Worm (Caenorhabditis elegans) whole organism, mixed stage, embryonic: ENCODE data around the gene him-3.

Experiments
- bed-3 ChIP-seq: fragments of 200-800 bp; sonication (Bioruptor generic); optimal IDR thresholded peaks from 3 replicates; lab custom pipeline; 2018; ENCODE audit warnings: mild to moderate bottlenecking, missing genetic modification characterization, moderate library complexity, missing compliant biosample characterization
- ces-1 ChIP-seq: fragments of 150-350 bp; optimal IDR thresholded peaks from 2 replicates; lab custom pipeline; 2014; ENCODE audit warnings: missing biosample characterization, missing genetic modification reagents, missing genetic modification characterization
- elt-3 ChIP-seq: fragments of 150-350 bp; optimal IDR thresholded peaks from 2 replicates; lab custom pipeline; 2014; ENCODE audit warnings: missing biosample characterization, missing genetic modification characterization
- ham-2 ChIP-seq: fragments of 200-800 bp; sonication (Bioruptor generic); optimal IDR thresholded peaks from 2 replicates; lab custom pipeline; 2018; ENCODE audit warnings: mild to moderate bottlenecking, missing genetic modification characterization, missing compliant biosample characterization
- lin-32 ChIP-seq: fragments of 200-800 bp; sonication (Bioruptor generic); optimal IDR thresholded peaks from 2 replicates; lab custom pipeline; 2018; ENCODE audit warnings: mild to moderate bottlenecking, missing genetic modification characterization, missing compliant biosample characterization
- mab-5 ChIP-seq: fragments of 150-350 bp; optimal IDR thresholded peaks from 2 replicates; lab custom pipeline; 2014; ENCODE audit warnings: missing biosample characterization, missing genetic modification characterization
- mep-1 ChIP-seq: fragments of 150-350 bp; optimal IDR thresholded peaks from 2 replicates; lab custom pipeline; 2017; ENCODE audit warnings: missing biosample characterization, missing genetic modification reagents, missing genetic modification characterization, inconsistent platforms
- nhr-12 ChIP-seq: fragments of 150-350 bp; optimal IDR thresholded peaks from 2 replicates; lab custom pipeline; 2014; ENCODE audit warnings: missing biosample characterization, missing genetic modification characterization
- nhr-2 ChIP-seq: fragments of 150-350 bp; optimal IDR thresholded peaks from 2 replicates; lab custom pipeline; 2014; ENCODE audit warnings: missing biosample characterization, missing genetic modification characterization
- nhr-76 ChIP-seq: sonication (generic microtip); optimal IDR thresholded peaks from 2 replicates; lab custom pipeline; 2017; ENCODE audit warnings: missing biosample characterization, missing genetic modification characterization
- pha-4 ChIP-seq: fragments of 150-350 bp; optimal IDR thresholded peaks from 2 replicates; lab custom pipeline; 2018; ENCODE audit warnings: missing biosample characterization, missing genetic modification reagents, missing genetic modification characterization
- snpc-4 ChIP-seq: fragments of 150-350 bp; optimal IDR thresholded peaks from 2 replicates; lab custom pipeline; 2014; ENCODE audit warnings: missing biosample characterization, missing genetic modification characterization
- ztf-11 ChIP-seq: fragments of 150-350 bp; optimal IDR thresholded peaks from 2 replicates; lab custom pipeline; 2014; ENCODE audit warnings: missing biosample characterization, missing genetic modification characterization

- TF ChIP-seq ces-1 (GFP tag; lab: Kevin White, UChicago) (no peak), bed-3 (no peak), mep-1 (no peak), nhr-2 (no peak), nhr-76 (tag; lab: Kevin White, UChicago) (no peak), pha-4 (tag; lab: Kevin White, UChicago) (no peak), snpc-4 (no peak), mab-5 (tag; lab: Kevin White, UChicago) (no peak), lin-32 (GFP tag; lab: Kevin White, UChicago) (no peak), nhr-12 (tag; lab: Kevin White, UChicago) (no peak), ztf-11 (tag; lab: Kevin White, UChicago) (no peak), elt-3 (tag; lab: Kevin White, UChicago) (no peak), ham-2 (GFP tag; lab: Kevin White, UChicago) (no peak)
Observed at ce11 chrIV:6946832-6947231, 30.5 kb upstream of the him-3 start.
